Fruit fly (Drosophila melanogaster) whole organism, embryonic: ENCODE measurements around the gene sni.

ENCODE experiments used
- Aef1 ChIP-seq: fragments of 200-800 bp; sonication (Bioruptor generic); IDR thresholded peaks from 3 replicates; pipeline ENCODE4 v1.3.6; 2022; ENCODE audit warnings: missing biosample characterization, missing genetic modification characterization
- CG10543 ChIP-seq: fragments of 200-800 bp; sonication (Bioruptor generic); optimal IDR thresholded peaks from 3 replicates; lab custom pipeline; 2017; ENCODE audit warnings: missing biosample characterization, mild to moderate bottlenecking, missing genetic modification characterization, moderate library complexity
- CG12769 ChIP-seq: fragments of 200-800 bp; sonication (Bioruptor generic); optimal IDR thresholded peaks from 2 replicates; lab custom pipeline; 2019; ENCODE audit warnings: missing biosample characterization, mild to moderate bottlenecking, missing genetic modification characterization, moderate library complexity
- CG13624 ChIP-seq: fragments of 200-800 bp; sonication (Bioruptor generic); optimal IDR thresholded peaks from 2 replicates; lab custom pipeline; 2016; ENCODE audit warnings: missing biosample characterization, missing genetic modification characterization
- CG14050 ChIP-seq: fragments of 200-800 bp; sonication (Bioruptor generic); IDR thresholded peaks from 3 replicates; pipeline ENCODE4 v1.3.6; 2022; ENCODE audit warnings: missing biosample characterization, missing genetic modification characterization
- CG14710 ChIP-seq: fragments of 200-800 bp; sonication (Bioruptor generic); optimal IDR thresholded peaks from 3 replicates; lab custom pipeline; 2019; ENCODE audit warnings: missing biosample characterization, mild to moderate bottlenecking, missing genetic modification characterization, moderate library complexity
- CG15011 ChIP-seq: fragments of 200-800 bp; sonication (Bioruptor generic); optimal IDR thresholded peaks from 3 replicates; lab custom pipeline; 2018; ENCODE audit warnings: missing biosample characterization, mild to moderate bottlenecking, missing genetic modification characterization
- CG1647 ChIP-seq: fragments of 200-800 bp; sonication (Bioruptor generic); optimal IDR thresholded peaks from 3 replicates; lab custom pipeline; 2016; ENCODE audit warnings: missing biosample characterization, missing genetic modification characterization
- CG17359 ChIP-seq: fragments of 200-800 bp; sonication (Bioruptor generic); optimal IDR thresholded peaks from 3 replicates; lab custom pipeline; 2018; ENCODE audit warnings: missing biosample characterization, mild to moderate bottlenecking, missing genetic modification characterization, moderate library complexity
- CG18011 ChIP-seq: fragments of 200-800 bp; sonication (Bioruptor generic); optimal IDR thresholded peaks from 2 replicates; lab custom pipeline; 2017; ENCODE audit warnings: missing biosample characterization, missing genetic modification characterization, mild to moderate bottlenecking, moderate library complexity, missing genotype
- CG18764 ChIP-seq: fragments of 200-800 bp; sonication (Bioruptor generic); optimal IDR thresholded peaks from 3 replicates; lab custom pipeline; 2016; ENCODE audit warnings: missing biosample characterization, missing genetic modification characterization
- CG2129 ChIP-seq: fragments of 200-800 bp; sonication (Bioruptor generic); IDR thresholded peaks from 2 replicates; pipeline ENCODE4 v1.3.6; 2022; ENCODE audit warnings: missing biosample characterization, missing genetic modification characterization; ENCODE audit not compliant: partially characterized antibody
- CG30403 ChIP-seq: fragments of 200-800 bp; sonication (Bioruptor generic); optimal IDR thresholded peaks from 3 replicates; lab custom pipeline; 2016; ENCODE audit warnings: missing biosample characterization, missing genetic modification characterization
- CG32772 ChIP-seq: fragments of 200-800 bp; sonication (Bioruptor generic); IDR thresholded peaks from 2 replicates; pipeline ENCODE4 v1.3.6; 2022; ENCODE audit warnings: missing biosample characterization, missing genetic modification characterization
- CG3281 ChIP-seq: fragments of 200-800 bp; sonication (Bioruptor generic); optimal IDR thresholded peaks from 3 replicates; lab custom pipeline; 2017; ENCODE audit warnings: missing biosample characterization, mild to moderate bottlenecking, missing genetic modification characterization
- CG6654 ChIP-seq: fragments of 200-800 bp; sonication (Bioruptor generic); optimal IDR thresholded peaks from 2 replicates; lab custom pipeline; 2017; ENCODE audit warnings: missing biosample characterization, mild to moderate bottlenecking, missing genetic modification characterization
- CG6854 ChIP-seq: fragments of 200-800 bp; sonication (Bioruptor generic); optimal IDR thresholded peaks from 3 replicates; lab custom pipeline; 2017; ENCODE audit warnings: missing biosample characterization, mild to moderate bottlenecking, missing genetic modification characterization
- CG7963 ChIP-seq: fragments of 200-800 bp; sonication (Bioruptor generic); IDR thresholded peaks from 3 replicates; pipeline ENCODE4 v1.3.6; 2022; ENCODE audit warnings: missing biosample characterization, missing genetic modification characterization; ENCODE audit not compliant: partially characterized antibody
- CG8290 ChIP-seq, 3 experiments: fragments of 200-800 bp; sonication (Bioruptor generic); optimal IDR thresholded peaks; 2 replicates each; lab custom pipeline; 2016 to 2019; ENCODE audit warnings: missing biosample characterization in 3 of 3, missing genetic modification characterization in 3 of 3, mild to moderate bottlenecking in 2 of 3, moderate library complexity in 1 of 3
- CG8924 ChIP-seq: fragments of 200-800 bp; optimal IDR thresholded peaks from 3 replicates; lab custom pipeline; 2019; ENCODE audit warnings: missing biosample characterization, mild to moderate bottlenecking, missing genetic modification characterization, moderate library complexity
- CG9727 ChIP-seq: fragments of 200-800 bp; sonication (Bioruptor generic); optimal IDR thresholded peaks from 3 replicates; lab custom pipeline; 2017; ENCODE audit warnings: missing biosample characterization, mild to moderate bottlenecking, missing genetic modification characterization
- D19A ChIP-seq: fragments of 200-800 bp; optimal IDR thresholded peaks from 3 replicates; lab custom pipeline; 2019; ENCODE audit warnings: missing biosample characterization, mild to moderate bottlenecking, missing genetic modification characterization, moderate library complexity
- D19B ChIP-seq: fragments of 200-800 bp; sonication (Bioruptor generic); optimal IDR thresholded peaks from 2 replicates; lab custom pipeline; 2017; ENCODE audit warnings: missing biosample characterization, mild to moderate bottlenecking, missing genetic modification characterization
- Deaf1 ChIP-seq: fragments of 200-800 bp; optimal IDR thresholded peaks from 3 replicates; lab custom pipeline; 2019; ENCODE audit warnings: missing biosample characterization, mild to moderate bottlenecking, missing genetic modification characterization, moderate library complexity
- Dek ChIP-seq: fragments of 200-800 bp; sonication (Bioruptor generic); optimal IDR thresholded peaks from 3 replicates; lab custom pipeline; 2019; ENCODE audit warnings: missing biosample characterization, mild to moderate bottlenecking, missing genetic modification characterization, moderate library complexity
- Ets97D ChIP-seq: fragments of 200-800 bp; sonication (Bioruptor generic); optimal IDR thresholded peaks from 3 replicates; lab custom pipeline; 2016; ENCODE audit warnings: missing biosample characterization, missing genetic modification characterization
- MBD-R2 ChIP-seq: fragments of 200-800 bp; sonication (Bioruptor generic); IDR thresholded peaks from 2 replicates; pipeline ENCODE4 v1.3.6; 2022; ENCODE audit warnings: missing biosample characterization, missing genetic modification characterization
- Med ChIP-seq: fragments of 200-800 bp; sonication (Bioruptor generic); peaks from one replicate; lab custom pipeline; 2016; ENCODE audit warnings: missing biosample characterization, missing genetic modification characterization, mild to moderate bottlenecking, inconsistent platforms, moderate library complexity
- Meics ChIP-seq: fragments of 200-800 bp; sonication (Bioruptor generic); optimal IDR thresholded peaks from 2 replicates; lab custom pipeline; 2017; ENCODE audit warnings: missing biosample characterization, mild to moderate bottlenecking, missing genetic modification characterization
- Ptx1 ChIP-seq: fragments of 200-800 bp; sonication (Bioruptor generic); IDR thresholded peaks from 2 replicates; pipeline ENCODE4 v1.3.6; 2022; ENCODE audit warnings: missing biosample characterization, missing genetic modification characterization
- Six4 ChIP-seq: fragments of 200-800 bp; sonication (Bioruptor generic); optimal IDR thresholded peaks from 2 replicates; lab custom pipeline; 2016; ENCODE audit warnings: missing biosample characterization, missing genetic modification characterization
- Sox102F ChIP-seq: fragments of 200-800 bp; sonication (Bioruptor generic); optimal IDR thresholded peaks from 2 replicates; lab custom pipeline; 2018; ENCODE audit warnings: missing biosample characterization, mild to moderate bottlenecking, missing genetic modification characterization, moderate library complexity
- Sry-δ ChIP-seq: fragments of 200-800 bp; sonication (Bioruptor generic); optimal IDR thresholded peaks from 2 replicates; lab custom pipeline; 2016; ENCODE audit warnings: missing biosample characterization, missing genetic modification characterization
- al ChIP-seq: fragments of 200-800 bp; sonication (Bioruptor generic); IDR thresholded peaks from 2 replicates; pipeline ENCODE4 v1.3.6; 2022; ENCODE audit warnings: missing biosample characterization, missing genetic modification characterization
- cad ChIP-seq: fragments of >200 bp; optimal IDR thresholded peaks from 2 replicates; lab custom pipeline; 2017; ENCODE audit warnings: missing biosample characterization, missing genetic modification characterization
- caup ChIP-seq: fragments of 200-800 bp; sonication (Bioruptor generic); optimal IDR thresholded peaks from 3 replicates; lab custom pipeline; 2017; ENCODE audit warnings: missing biosample characterization, mild to moderate bottlenecking, missing genetic modification characterization, moderate library complexity; ENCODE audit not compliant: severe bottlenecking
- cwo ChIP-seq: fragments of 200-800 bp; sonication (Bioruptor generic); optimal IDR thresholded peaks from 3 replicates; lab custom pipeline; 2017; ENCODE audit warnings: missing biosample characterization, missing genetic modification characterization, mild to moderate bottlenecking, moderate library complexity, missing genetic modification reagents
- dmrt99B ChIP-seq: fragments of 200-800 bp; sonication (Bioruptor generic); optimal IDR thresholded peaks from 2 replicates; lab custom pipeline; 2018; ENCODE audit warnings: missing biosample characterization, mild to moderate bottlenecking, missing genetic modification characterization, moderate library complexity
- exex ChIP-seq: fragments of 200-800 bp; sonication (Bioruptor generic); optimal IDR thresholded peaks from 4 replicates; lab custom pipeline; 2018; ENCODE audit warnings: missing biosample characterization, mild to moderate bottlenecking, missing genetic modification characterization, moderate library complexity
- eyg ChIP-seq: fragments of 200-800 bp; sonication (Bioruptor generic); optimal IDR thresholded peaks from 3 replicates; lab custom pipeline; 2016; ENCODE audit warnings: missing biosample characterization, missing genetic modification characterization
- ind ChIP-seq: fragments of 200-800 bp; sonication (Bioruptor generic); optimal IDR thresholded peaks from 3 replicates; lab custom pipeline; 2016; ENCODE audit warnings: missing biosample characterization, missing genetic modification characterization
- mirr ChIP-seq: fragments of 200-800 bp; sonication (Bioruptor generic); optimal IDR thresholded peaks from 3 replicates; lab custom pipeline; 2018; ENCODE audit warnings: missing biosample characterization, mild to moderate bottlenecking, missing genetic modification characterization
- nau ChIP-seq: fragments of 200-800 bp; sonication (Bioruptor generic); optimal IDR thresholded peaks from 3 replicates; lab custom pipeline; 2017; ENCODE audit warnings: missing biosample characterization, mild to moderate bottlenecking, missing genetic modification characterization, missing genetic modification reagents
- peb ChIP-seq: fragments of 200-800 bp; sonication (Bioruptor generic); IDR thresholded peaks from 2 replicates; pipeline ENCODE4 v1.3.6; 2022; ENCODE audit warnings: missing biosample characterization, missing genetic modification characterization
- pho ChIP-seq: fragments of 200-800 bp; sonication (Bioruptor generic); optimal IDR thresholded peaks from 2 replicates; lab custom pipeline; 2016; ENCODE audit warnings: missing biosample characterization, missing genetic modification characterization
- phol ChIP-seq: fragments of 200-800 bp; sonication (Bioruptor generic); optimal IDR thresholded peaks from 3 replicates; lab custom pipeline; 2018; ENCODE audit warnings: missing biosample characterization, mild to moderate bottlenecking, missing genetic modification characterization, moderate library complexity
- row ChIP-seq: fragments of 200-800 bp; sonication (Bioruptor generic); IDR thresholded peaks from 3 replicates; pipeline ENCODE4 v1.3.6; 2022; ENCODE audit warnings: missing biosample characterization, missing genetic modification characterization
- ttk ChIP-seq: fragments of 200-800 bp; sonication (Bioruptor generic); IDR thresholded peaks from 2 replicates; pipeline ENCODE4 v2.1.2; 2022; ENCODE audit warnings: missing biosample characterization, missing genetic modification characterization

Gene sni

dm6 chrX:8233915-8234565 lies 9.8 kb downstream of the sni start:
- no peak for TF ChIP-seq D19A (tag; lab: Kevin White, UChicago)
- no peak for TF ChIP-seq CG6854 (GFP tag; lab: Kevin White, UChicago)
- no peak for TF ChIP-seq CG18011
- peak; percentile 97 for TF ChIP-seq CG6654 (GFP tag; lab: Kevin White, UChicago)
- peak; percentile 60 for TF ChIP-seq cad (GFP tag; lab: Kevin White, UChicago)
- no peak for TF ChIP-seq CG7963

DNA sequence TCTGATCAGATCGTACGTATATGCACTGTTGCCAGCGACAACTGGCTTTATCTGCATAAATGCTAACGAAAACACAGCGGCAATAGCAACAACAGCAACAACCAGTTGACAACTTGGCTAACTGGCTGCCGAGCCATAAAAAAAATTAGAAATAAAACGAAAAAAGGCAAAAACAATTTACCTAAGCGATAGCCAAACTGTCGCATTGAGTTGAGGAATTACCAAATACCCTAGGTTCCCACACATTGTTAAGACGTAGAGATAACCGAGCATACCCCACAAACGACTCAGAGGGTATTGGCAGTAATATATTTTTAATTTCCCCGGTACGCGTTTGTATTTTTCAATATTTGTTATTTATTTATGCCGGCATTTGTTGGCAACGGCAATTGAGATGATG lies 10.6 kb downstream of the sni start:
- TF ChIP-seq Six4 (GFP tag; lab: Kevin White, UChicago), result no peak
- peak; percentile 24 for TF ChIP-seq CG10543 (GFP tag; lab: Kevin White, UChicago)
- TF ChIP-seq phol (tag; lab: Kevin White, UChicago), result no peak
- TF ChIP-seq CG30403, result peak; percentile 41
- no peak for TF ChIP-seq CG8290 (GFP tag; optimal IDR thresholded peaks at IDR 0.05; lab: Kevin White, UChicago)
- peak in 1 of 2 experiments; percentile 65 for TF ChIP-seq CG8290 (tag; optimal IDR thresholded peaks at IDR 0.05; lab: Kevin White, UChicago)
- TF ChIP-seq CG14710 (tag; lab: Kevin White, UChicago), result no peak
- TF ChIP-seq CG9727 (GFP tag; lab: Kevin White, UChicago), result peak; percentile 10
- TF ChIP-seq cwo, result peak; percentile 33
- no peak for TF ChIP-seq Sry-δ (GFP tag; lab: Kevin White, UChicago)
- TF ChIP-seq al (GFP tag; lab: Robert Waterston, UW), result peak; percentile 22; the same call in 1 of the 2 replicates
- peak; percentile 20; the same call in 1 of the 3 replicates for TF ChIP-seq Aef1 (GFP tag; lab: Robert Waterston, UW)
- no peak for TF ChIP-seq Deaf1 (tag; lab: Kevin White, UChicago)
- TF ChIP-seq CG17359 (tag; lab: Kevin White, UChicago), result no peak
- TF ChIP-seq Ptx1 (GFP tag; lab: Robert Waterston, UW), result no peak
- TF ChIP-seq CG8924 (tag; lab: Kevin White, UChicago), result peak; percentile 5
- no peak for TF ChIP-seq CG14050 (GFP tag; lab: Robert Waterston, UW)
- peak; percentile 21 for TF ChIP-seq pho (GFP tag; lab: Kevin White, UChicago)
- TF ChIP-seq mirr (GFP tag; lab: Kevin White, UChicago), result peak; percentile 41
- TF ChIP-seq MBD-R2 (GFP tag; lab: Robert Waterston, UW), result peak; percentile 21; the same call in 1 of the 2 replicates
- TF ChIP-seq ind (GFP tag; lab: Kevin White, UChicago), result peak; percentile 11
- TF ChIP-seq CG15011, result no peak
- no peak for TF ChIP-seq CG2129
- peak; percentile 37 for TF ChIP-seq CG12769
- TF ChIP-seq Meics (GFP tag; lab: Kevin White, UChicago), result peak; percentile 50
- no peak for TF ChIP-seq CG18764 (GFP tag; lab: Kevin White, UChicago)
- peak; percentile 24 for TF ChIP-seq eyg (GFP tag; lab: Kevin White, UChicago)
- no peak for TF ChIP-seq nau (GFP tag; lab: Kevin White, UChicago)
- TF ChIP-seq CG13624 (GFP tag; lab: Kevin White, UChicago), result peak; percentile 43
- peak; percentile 81 for TF ChIP-seq exex (tag; lab: Kevin White, UChicago)
- TF ChIP-seq CG32772 (GFP tag; lab: Robert Waterston, UW), result peak; percentile 35; the same call in 1 of the 2 replicates
- TF ChIP-seq dmrt99B (tag; lab: Kevin White, UChicago), result peak; percentile 3
- peak; percentile 26 for TF ChIP-seq caup (GFP tag; lab: Kevin White, UChicago)
- peak; percentile 2 for TF ChIP-seq Ets97D (GFP tag; lab: Kevin White, UChicago)
- peak; percentile 64 for TF ChIP-seq row (GFP tag; lab: Robert Waterston, UW)
- peak; percentile 9 for TF ChIP-seq Dek (tag; lab: Kevin White, UChicago)
- no peak for TF ChIP-seq ttk
- peak; percentile 28 for TF ChIP-seq CG3281 (GFP tag; lab: Kevin White, UChicago)
- TF ChIP-seq CG1647 (GFP tag; lab: Kevin White, UChicago), result no peak
- no peak for TF ChIP-seq peb (GFP tag; lab: Robert Waterston, UW)
- no peak for TF ChIP-seq Sox102F
- peak; percentile 96 for TF ChIP-seq D19B (GFP tag; lab: Kevin White, UChicago)
- TF ChIP-seq Med (GFP tag; lab: Kevin White, UChicago), result peak; percentile 89
